Fruit fly (Drosophila melanogaster): ENCODE results near the gene RhoGEF3.

DNA sequence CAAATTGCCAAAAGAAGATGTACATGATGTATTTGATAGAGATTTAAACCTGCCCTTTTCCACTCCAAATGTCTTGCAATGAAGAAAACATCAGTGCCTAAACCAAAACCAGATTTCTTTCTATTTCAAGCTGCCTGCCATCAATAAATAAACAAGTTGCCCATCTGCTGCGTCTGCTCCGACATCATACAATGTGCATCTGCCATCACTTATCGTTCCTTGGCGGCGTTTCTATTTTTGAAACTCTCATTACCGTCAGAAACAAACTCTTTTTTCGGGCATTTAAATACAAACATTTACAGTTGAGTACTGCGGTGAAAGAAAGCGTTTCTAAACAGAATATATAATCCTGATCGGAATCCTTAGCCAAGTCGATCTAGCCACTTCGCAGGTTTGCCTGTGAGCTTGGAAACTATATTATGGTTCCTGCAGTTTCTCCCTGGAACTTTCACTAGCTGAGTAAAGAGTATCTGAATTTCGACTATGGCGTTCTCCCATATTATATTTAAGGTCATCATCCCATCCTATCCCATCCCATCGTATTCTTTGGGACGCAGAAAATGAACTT lies 17.7 kb downstream of the RhoGEF3 start:
- TF ChIP-seq CG12942 (GFP tag; optimal IDR thresholded peaks at IDR 0.05) (no peak), cato (GFP tag; optimal IDR thresholded peaks at IDR 0.05; ENCODE audit: borderline replicate concordance) (no peak)

Measured in whole organism, embryonic.